Fruit fly (Drosophila melanogaster): ENCODE results near the gene Akr1B.
A peak's percentile ranks its signal among the peaks of the same experiment; 100 is the strongest.

Gene Akr1B

dm6 chr3L:11587720-11588580, 36.2 kb downstream of the Akr1B start, which contains the start of gene rt (continued):
- TF ChIP-seq bbx (GFP tag; IDR thresholded peaks at IDR 0.05; ENCODE audit: partially characterized antibody) = no peak
- TF ChIP-seq CG5245 (GFP tag; optimal IDR thresholded peaks at IDR 0.05) = no peak
- peak; percentile 62 for TF ChIP-seq CG10267 (tag; optimal IDR thresholded peaks at IDR 0.05)
- no peak for TF ChIP-seq dati (GFP tag; IDR thresholded peaks at IDR 0.05)
- TF ChIP-seq CG16813 (GFP tag; IDR thresholded peaks at IDR 0.05; ENCODE audit: partially characterized antibody) = no peak
- TF ChIP-seq CG15073 (GFP tag; optimal IDR thresholded peaks at IDR 0.05) = no peak
- no peak for TF ChIP-seq CG17912 (GFP tag; optimal IDR thresholded peaks at IDR 0.05)
- peak; percentile 32; the same call in 1 of the 2 replicates for TF ChIP-seq CG32532 (GFP tag; IDR thresholded peaks at IDR 0.05)
- no peak for TF ChIP-seq CG4328 (GFP tag; optimal IDR thresholded peaks at IDR 0.05)
- no peak for TF ChIP-seq her (GFP tag; optimal IDR thresholded peaks at IDR 0.05)
- no peak for TF ChIP-seq Aef1 (GFP tag; IDR thresholded peaks at IDR 0.05)
- TF ChIP-seq cg (GFP tag; optimal IDR thresholded peaks at IDR 0.05) = no peak
- no peak for TF ChIP-seq schlank (tag; optimal IDR thresholded peaks at IDR 0.05)
- peak; percentile 71 for TF ChIP-seq unpg (GFP tag; optimal IDR thresholded peaks at IDR 0.05)
- no peak for TF ChIP-seq ttk (GFP tag; IDR thresholded peaks at IDR 0.05)
- peak; percentile 36 for TF ChIP-seq CG18764 (GFP tag; optimal IDR thresholded peaks at IDR 0.05)
- TF ChIP-seq CG33557 (GFP tag; optimal IDR thresholded peaks at IDR 0.05) = peak; percentile 80
- peak; percentile 55 for TF ChIP-seq CG2202 (tag; optimal IDR thresholded peaks at IDR 0.05)
- TF ChIP-seq Rx (GFP tag; IDR thresholded peaks at IDR 0.05) = no peak; the same call in 1 of the 2 replicates
- TF ChIP-seq CG17186 (GFP tag; optimal IDR thresholded peaks at IDR 0.05) = no peak
- no peak for TF ChIP-seq h (optimal IDR thresholded peaks at IDR 0.05)
- peak; percentile 52 for TF ChIP-seq Med (GFP tag)
- no peak for TF ChIP-seq eyg (GFP tag; optimal IDR thresholded peaks at IDR 0.05)
- TF ChIP-seq CG13296 (GFP tag; optimal IDR thresholded peaks at IDR 0.05) = peak; percentile 29
- TF ChIP-seq CG7372 (GFP tag; IDR thresholded peaks at IDR 0.05) = no peak
- TF ChIP-seq wdn (GFP tag; IDR thresholded peaks at IDR 0.05) = no peak
- TF ChIP-seq CG1602 (GFP tag; optimal IDR thresholded peaks at IDR 0.05) = peak; percentile 38
- TF ChIP-seq emc (GFP tag; optimal IDR thresholded peaks at IDR 0.05) = no peak
- TF ChIP-seq zf30C (GFP tag; optimal IDR thresholded peaks at IDR 0.05) = no peak
- TF ChIP-seq CG7745 (tag; optimal IDR thresholded peaks at IDR 0.05) = no peak
- TF ChIP-seq stc (GFP tag; IDR thresholded peaks at IDR 0.05) = 0 out of 2 replicates have a peak, but pooled peaks have one; percentile 24
- TF ChIP-seq nmo (GFP tag; optimal IDR thresholded peaks at IDR 0.05) = peak; percentile 69
- TF ChIP-seq ash1 (GFP tag; optimal IDR thresholded peaks at IDR 0.05) = no peak
- no peak for TF ChIP-seq tgo (GFP tag; IDR thresholded peaks at IDR 0.05)
- no peak for TF ChIP-seq CG3163 (GFP tag; optimal IDR thresholded peaks at IDR 0.05)
- TF ChIP-seq sna (GFP tag; IDR thresholded peaks at IDR 0.05; ENCODE audit: partially characterized antibody) = no peak
- TF ChIP-seq peb (GFP tag; IDR thresholded peaks at IDR 0.05) = peak; percentile 45; the same call in 1 of the 2 replicates
- 0 out of 2 replicates have a peak, but pooled peaks have one; percentile 27 for TF ChIP-seq CG32772 (GFP tag; IDR thresholded peaks at IDR 0.05)
- no peak for TF ChIP-seq CG6765 (GFP tag; optimal IDR thresholded peaks at IDR 0.05)
- peak; percentile 42 for TF ChIP-seq tio (GFP tag; optimal IDR thresholded peaks at IDR 0.05)
- TF ChIP-seq Gsc (GFP tag; IDR thresholded peaks at IDR 0.05) = no peak; the same call in 1 of the 2 replicates
- no peak for TF ChIP-seq tx (GFP tag; optimal IDR thresholded peaks at IDR 0.05)
- no peak for TF ChIP-seq CG6272 (GFP tag; IDR thresholded peaks at IDR 0.05)
- no peak for TF ChIP-seq CG7271 (tag; optimal IDR thresholded peaks at IDR 0.05)
- no peak for TF ChIP-seq usp (GFP tag; optimal IDR thresholded peaks at IDR 0.05)
- TF ChIP-seq bigmax (GFP tag; optimal IDR thresholded peaks at IDR 0.05) = no peak
- no peak for TF ChIP-seq CG12942 (GFP tag; optimal IDR thresholded peaks at IDR 0.05)
- peak; percentile 53 for TF ChIP-seq CG15601 (tag; optimal IDR thresholded peaks at IDR 0.05)
- 0 out of 2 replicates have a peak, but pooled peaks have one; percentile 51 for TF ChIP-seq E2f1 (GFP tag; IDR thresholded peaks at IDR 0.05)
- TF ChIP-seq CG2678 (tag; optimal IDR thresholded peaks at IDR 0.05) = peak; percentile 68

All from whole organism, embryonic.